Worm (Caenorhabditis elegans) whole organism, midembryonic: ENCODE results near the gene Y57G11C.5.

ENCODE experiments used
- cog-1 ChIP-seq: sonication (generic microtip); optimal IDR thresholded peaks from 2 replicates; lab custom pipeline; 2016; ENCODE audit warnings: missing genetic modification characterization, missing compliant biosample characterization
- flt-1 ChIP-seq: fragments of 200-800 bp; sonication (Bioruptor generic); IDR thresholded peaks from 2 replicates; pipeline ENCODE4 v1.3.6; 2022; ENCODE audit warnings: missing genetic modification characterization, missing compliant biosample characterization
- ref-1 ChIP-seq: fragments of 200-800 bp; sonication (Bioruptor generic); conservative IDR thresholded peaks from 2 replicates; pipeline ENCODE4 v1.3.6; 2022; ENCODE audit warnings: missing genetic modification reagents, missing genetic modification characterization, missing compliant biosample characterization
- tab-1 ChIP-seq: fragments of 200-800 bp; sonication (Bioruptor generic); IDR thresholded peaks from 2 replicates; pipeline ENCODE4 v1.3.6; 2022; ENCODE audit warnings: missing genetic modification characterization, missing compliant biosample characterization
- ztf-29 ChIP-seq: fragments of 200-800 bp; sonication (Bioruptor generic); IDR thresholded peaks from 2 replicates; pipeline ENCODE4 v1.3.6; 2022; ENCODE audit warnings: missing genetic modification reagents, missing genetic modification characterization, missing compliant biosample characterization

ce11 chrIV:14760845-14761244 lies 4.4 kb downstream of the Y57G11C.5 start, which contains the start of gene ptp-5.2:
- TF ChIP-seq cog-1: no peak
- TF ChIP-seq ztf-29 (GFP tag; lab: Robert Waterston, UW): no peak
- no peak for TF ChIP-seq flt-1
- TF ChIP-seq tab-1: no peak
- TF ChIP-seq ref-1 (GFP tag; lab: Robert Waterston, UW): no peak
